Fruit fly (Drosophila melanogaster): ENCODE measurements around the gene meru.

meru gene

dm6 chr3L:15832146-15832545 lies 11.7 kb downstream of the meru start, which contains the start of gene CG12713 (continued):
- TF ChIP-seq tup (GFP tag; optimal IDR thresholded peaks at IDR 0.05) (no peak), Dfd (GFP tag; optimal IDR thresholded peaks at IDR 0.05) (no peak), CG12769 (tag; optimal IDR thresholded peaks at IDR 0.05) (peak; percentile 53), CG2875 (GFP tag; optimal IDR thresholded peaks at IDR 0.05) (no peak), fru (optimal IDR thresholded peaks at IDR 0.05) (no peak), CG2712 (tag; optimal IDR thresholded peaks at IDR 0.05) (peak; percentile 44), CG10274 (GFP tag; optimal IDR thresholded peaks at IDR 0.05) (no peak), zen (tag; optimal IDR thresholded peaks at IDR 0.05) (peak; percentile 60), CG32772 (GFP tag; IDR thresholded peaks at IDR 0.05) (no peak), Hmr (GFP tag; optimal IDR thresholded peaks at IDR 0.05) (no peak), pum (GFP tag; optimal IDR thresholded peaks at IDR 0.05) (no peak), CG11085 (GFP tag; IDR thresholded peaks at IDR 0.05) (no peak), D19A (tag; optimal IDR thresholded peaks at IDR 0.05) (peak; percentile 19), TFAM (GFP tag; optimal IDR thresholded peaks at IDR 0.05) (no peak), Stat92E (GFP tag; optimal IDR thresholded peaks at IDR 0.05) (peak in 1 of 3 experiments; percentile 25), bbx (GFP tag; IDR thresholded peaks at IDR 0.05; ENCODE audit: partially characterized antibody) (peak; percentile 84), phol (tag; optimal IDR thresholded peaks at IDR 0.05) (peak; percentile 69), Sox102F (GFP tag; optimal IDR thresholded peaks at IDR 0.05) (no peak), cato (GFP tag; optimal IDR thresholded peaks at IDR 0.05; ENCODE audit: borderline replicate concordance) (no peak), CG8388 (GFP tag; optimal IDR thresholded peaks at IDR 0.05) (no peak), CG11695 (GFP tag; IDR thresholded peaks at IDR 0.05) (no peak), HHEX (GFP tag; optimal IDR thresholded peaks at IDR 0.05) (no peak), kay (GFP tag; optimal IDR thresholded peaks at IDR 0.05) (no peak), CG18599 (GFP tag; optimal IDR thresholded peaks at IDR 0.05) (no peak), Six4 (GFP tag; optimal IDR thresholded peaks at IDR 0.05) (peak; percentile 8), CG15514 (GFP tag; optimal IDR thresholded peaks at IDR 0.05) (peak; percentile 82), Scr (GFP tag; IDR thresholded peaks at IDR 0.05; ENCODE audit: partially characterized antibody) (peak; percentile 82), Drgx (GFP tag; IDR thresholded peaks at IDR 0.05) (no peak), pfk (GFP tag; optimal IDR thresholded peaks at IDR 0.05) (no peak), CG16815 (GFP tag; optimal IDR thresholded peaks at IDR 0.05) (no peak), Hmx (GFP tag; optimal IDR thresholded peaks at IDR 0.05) (no peak), cwo (GFP tag; optimal IDR thresholded peaks at IDR 0.05) (no peak), CG10366 (GFP tag; IDR thresholded peaks at IDR 0.05) (no peak), CG8924 (tag; optimal IDR thresholded peaks at IDR 0.05) (peak; percentile 17), Hr51 (GFP tag; optimal IDR thresholded peaks at IDR 0.05) (no peak), lbe (GFP tag; optimal IDR thresholded peaks at IDR 0.05) (no peak), CG31365 (tag; optimal IDR thresholded peaks at IDR 0.05) (no peak), Trl (optimal IDR thresholded peaks at IDR 0.05) (no peak), Trl (GFP tag; optimal IDR thresholded peaks at IDR 0.05) (no peak), Fer2 (tag; optimal IDR thresholded peaks at IDR 0.05) (no peak), kah (GFP tag; optimal IDR thresholded peaks at IDR 0.05) (no peak), az2 (GFP tag; optimal IDR thresholded peaks at IDR 0.05) (no peak), dan (GFP tag; IDR thresholded peaks at IDR 0.05) (no peak), BtbVII (GFP tag; optimal IDR thresholded peaks at IDR 0.05) (no peak), CG15269 (tag; optimal IDR thresholded peaks at IDR 0.05) (no peak), Max (GFP tag; optimal IDR thresholded peaks at IDR 0.05) (no peak), CTCF (GFP tag; optimal IDR thresholded peaks at IDR 0.05) (peak; percentile 26), CG8478 (optimal IDR thresholded peaks at IDR 0.05) (no peak), ci (GFP tag; IDR thresholded peaks at IDR 0.05) (no peak), CG18619 (GFP tag; optimal IDR thresholded peaks at IDR 0.05) (no peak), slp2 (GFP tag; optimal IDR thresholded peaks at IDR 0.05) (no peak), CG18476 (GFP tag; optimal IDR thresholded peaks at IDR 0.05) (no peak)

Measured in whole organism, embryonic.